Fruit fly (Drosophila melanogaster): Measurements from ENCODE around the gene elav.

Gene elav

DNA sequence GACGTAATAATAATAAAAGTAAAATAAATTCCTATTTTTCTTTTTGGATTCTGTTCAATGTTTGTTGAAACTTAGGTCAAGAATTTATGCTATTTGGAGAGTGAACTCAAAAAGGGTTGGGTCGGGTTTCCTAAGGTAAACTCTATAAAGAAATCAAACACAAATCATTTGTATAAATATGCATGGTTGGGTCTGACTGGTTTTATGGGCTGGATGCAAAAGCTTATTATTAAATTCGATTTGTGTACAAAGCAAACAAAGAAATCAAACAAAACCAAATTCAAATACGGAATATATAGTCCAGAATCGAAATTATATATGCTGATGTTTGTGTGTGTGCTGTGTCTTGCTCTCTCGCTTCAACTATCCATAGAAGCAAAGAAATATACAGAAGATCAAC is 7.3 kb downstream of the elav start (continued):
- TF ChIP-seq CG11247 (GFP tag; IDR thresholded peaks at IDR 0.05) (no peak), salm (tag; optimal IDR thresholded peaks at IDR 0.05) (no peak), CG10543 (GFP tag; optimal IDR thresholded peaks at IDR 0.05) (peak; percentile 28), en (GFP tag; optimal IDR thresholded peaks at IDR 0.05) (no peak), CG5180 (GFP tag; optimal IDR thresholded peaks at IDR 0.05) (no peak), CrebB (tag; optimal IDR thresholded peaks at IDR 0.05) (peak; percentile 35), Nf-YA (GFP tag; IDR thresholded peaks at IDR 0.05) (no peak), onecut (GFP tag; IDR thresholded peaks at IDR 0.05) (no peak), CG10321 (GFP tag; IDR thresholded peaks at IDR 0.05) (no peak), Dbx (GFP tag; IDR thresholded peaks at IDR 0.05) (no peak; the same call in 2 of the 3 replicates), C15 (GFP tag; IDR thresholded peaks at IDR 0.05) (no peak), CG13624 (GFP tag; optimal IDR thresholded peaks at IDR 0.05) (no peak), schlank (tag; optimal IDR thresholded peaks at IDR 0.05) (peak; percentile 18), gsb-n (tag; optimal IDR thresholded peaks at IDR 0.05) (no peak), bowl (GFP tag; IDR thresholded peaks at IDR 0.05) (no peak), TFAM (GFP tag; optimal IDR thresholded peaks at IDR 0.05) (no peak), Sin3A (optimal IDR thresholded peaks at IDR 0.05) (no peak), h (optimal IDR thresholded peaks at IDR 0.05) (no peak), Fer3 (tag; optimal IDR thresholded peaks at IDR 0.05) (peak; percentile 45), hb (GFP tag; IDR thresholded peaks at IDR 0.05; ENCODE audit: partially characterized antibody) (no peak), CG14710 (tag; optimal IDR thresholded peaks at IDR 0.05) (no peak), PHDP (tag; optimal IDR thresholded peaks at IDR 0.05) (peak; percentile 66), unc-4 (GFP tag; IDR thresholded peaks at IDR 0.05; ENCODE audit: partially characterized antibody) (no peak), CG1233 (GFP tag; optimal IDR thresholded peaks at IDR 0.05) (peak; percentile 12), prd (optimal IDR thresholded peaks at IDR 0.05) (no peak), prd (GFP tag; IDR thresholded peaks at IDR 0.05) (no peak), E2f2 (GFP tag; IDR thresholded peaks at IDR 0.05) (no peak), CG11696 (GFP tag; IDR thresholded peaks at IDR 0.05) (no peak), kni (GFP tag; optimal IDR thresholded peaks at IDR 0.05) (no peak), fd3F (GFP tag; optimal IDR thresholded peaks at IDR 0.05) (peak; percentile 40), Taf1 (GFP tag; IDR thresholded peaks at IDR 0.05) (no peak), Vsx1 (GFP tag; optimal IDR thresholded peaks at IDR 0.05) (peak; percentile 29), CG10431 (GFP tag; optimal IDR thresholded peaks at IDR 0.05) (no peak), sisA (GFP tag; IDR thresholded peaks at IDR 0.05) (no peak), CG42726 (GFP tag; IDR thresholded peaks at IDR 0.05; ENCODE audit: partially characterized antibody) (no peak), D19A (tag; optimal IDR thresholded peaks at IDR 0.05) (no peak), emc (GFP tag; optimal IDR thresholded peaks at IDR 0.05) (no peak), HmgZ (tag; optimal IDR thresholded peaks at IDR 0.05) (peak; percentile 8), trem (tag; optimal IDR thresholded peaks at IDR 0.05) (no peak), rib (GFP tag; IDR thresholded peaks at IDR 0.05) (no peak), CG13296 (GFP tag; optimal IDR thresholded peaks at IDR 0.05) (peak; percentile 54), sens (GFP tag) (peak; percentile 71), crol (GFP tag; IDR thresholded peaks at IDR 0.05) (no peak), CG31365 (tag; optimal IDR thresholded peaks at IDR 0.05) (no peak), nau (GFP tag; optimal IDR thresholded peaks at IDR 0.05) (peak; percentile 30), wdn (GFP tag; IDR thresholded peaks at IDR 0.05) (no peak), Adf1 (GFP tag; IDR thresholded peaks at IDR 0.05) (no peak), fd64A (GFP tag; optimal IDR thresholded peaks at IDR 0.05) (no peak), CG4424 (GFP tag; optimal IDR thresholded peaks at IDR 0.05) (no peak), Poxn (GFP tag; IDR thresholded peaks at IDR 0.05) (no peak), Doc3 (GFP tag; IDR thresholded peaks at IDR 0.05; ENCODE audit: partially characterized antibody) (no peak), grn (GFP tag; optimal IDR thresholded peaks at IDR 0.05) (no peak), lbe (GFP tag; optimal IDR thresholded peaks at IDR 0.05) (no peak)

Data from whole organism, embryonic.